Worm (Caenorhabditis elegans): ENCODE measurements around the gene T04B2.7.

DNA sequence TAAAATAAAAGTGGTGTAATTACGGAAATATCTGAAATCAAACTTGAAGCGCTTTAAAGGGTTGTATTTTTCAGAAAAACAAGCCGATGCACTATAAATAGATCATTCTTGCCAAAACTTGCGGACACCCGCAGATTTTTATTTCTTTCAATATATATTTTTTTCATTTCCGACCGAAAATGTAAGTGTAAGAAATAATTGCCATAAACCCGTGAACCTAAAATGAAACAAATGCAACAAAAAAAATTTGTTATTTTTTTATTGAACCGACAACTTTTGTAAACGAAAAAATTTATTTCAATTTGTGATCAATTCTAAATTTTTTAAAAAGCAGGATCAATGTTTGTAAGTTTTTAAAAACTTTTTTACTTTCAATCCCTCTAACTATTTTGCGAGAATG is 24.8 kb upstream of the T04B2.7 start, which contains the start of gene W01B6.6:
- TF ChIP-seq pha-4 (GFP tag; IDR thresholded peaks at IDR 0.05) (no peak), pha-4 (tag; optimal IDR thresholded peaks at IDR 0.05) (no peak), lin-15B (tag; optimal IDR thresholded peaks at IDR 0.05) (no peak), arid-1 (GFP tag; conservative IDR thresholded peaks at IDR 0.05) (no peak)

All from whole organism, L4 larva.